Worm (Caenorhabditis elegans) whole organism, late embryonic: ENCODE results near the gene F20D1.22.
A peak's percentile ranks its signal among the peaks of the same experiment; 100 is the strongest.

Experiments
- K09A11.1 ChIP-seq: sonication (generic microtip); optimal IDR thresholded peaks from 2 replicates; lab custom pipeline; 2017; ENCODE audit warnings: antibody characterized with exemption, mild to moderate bottlenecking, missing genetic modification characterization, missing compliant biosample characterization; ENCODE audit not compliant: insufficient read depth
- Y22D7AL.16 ChIP-seq: sonication (generic microtip); optimal IDR thresholded peaks from 2 replicates; lab custom pipeline; 2016; ENCODE audit warnings: missing genetic modification characterization, missing compliant biosample characterization
- ceh-18 ChIP-seq: sonication (generic microtip); optimal IDR thresholded peaks from 2 replicates; lab custom pipeline; 2016; ENCODE audit warnings: missing genetic modification characterization, missing compliant biosample characterization
- ceh-19 ChIP-seq: fragments of 200-800 bp; sonication (Bioruptor generic); optimal IDR thresholded peaks from 2 replicates; lab custom pipeline; 2018; ENCODE audit warnings: mild to moderate bottlenecking, missing genetic modification characterization, missing compliant biosample characterization
- ceh-2 ChIP-seq: sonication (generic microtip); optimal IDR thresholded peaks from 2 replicates; lab custom pipeline; 2016; ENCODE audit warnings: missing genotype, missing genetic modification characterization, missing compliant biosample characterization
- ceh-31 ChIP-seq: sonication (generic microtip); optimal IDR thresholded peaks from 2 replicates; lab custom pipeline; 2016; ENCODE audit warnings: missing genetic modification characterization, missing compliant biosample characterization
- ceh-34 ChIP-seq: sonication (generic microtip); optimal IDR thresholded peaks from 2 replicates; lab custom pipeline; 2016; ENCODE audit warnings: mild to moderate bottlenecking, missing genetic modification characterization, missing compliant biosample characterization
- ceh-48 ChIP-seq: sonication (generic microtip); optimal IDR thresholded peaks from 2 replicates; lab custom pipeline; 2016; ENCODE audit warnings: missing genetic modification characterization, inconsistent platforms, missing compliant biosample characterization
- ceh-9 ChIP-seq: sonication (generic microtip); optimal IDR thresholded peaks from 2 replicates; lab custom pipeline; 2016; ENCODE audit warnings: mild to moderate bottlenecking, missing genetic modification characterization, inconsistent platforms, missing compliant biosample characterization
- dve-1 ChIP-seq: sonication (generic microtip); optimal IDR thresholded peaks from 2 replicates; lab custom pipeline; 2017; ENCODE audit warnings: antibody characterized with exemption, mild to moderate bottlenecking, missing genetic modification characterization, missing compliant biosample characterization
- ets-4 ChIP-seq: sonication (generic microtip); optimal IDR thresholded peaks from 2 replicates; lab custom pipeline; 2016; ENCODE audit warnings: missing genetic modification characterization, missing compliant biosample characterization
- fkh-6 ChIP-seq: sonication (generic microtip); optimal IDR thresholded peaks from 2 replicates; lab custom pipeline; 2016; ENCODE audit warnings: missing genetic modification characterization, missing compliant biosample characterization
- gmeb-2 ChIP-seq: sonication (generic microtip); optimal IDR thresholded peaks from 2 replicates; lab custom pipeline; 2016; ENCODE audit warnings: missing genetic modification characterization, inconsistent platforms, missing compliant biosample characterization
- hlh-13 ChIP-seq: fragments of 200-800 bp; sonication (Bioruptor generic); optimal IDR thresholded peaks from 2 replicates; lab custom pipeline; 2018; ENCODE audit warnings: mild to moderate bottlenecking, missing genetic modification characterization, missing compliant biosample characterization
- hlh-30 ChIP-seq: sonication (generic microtip); optimal IDR thresholded peaks from 2 replicates; lab custom pipeline; 2017; ENCODE audit warnings: antibody characterized with exemption, missing genetic modification characterization, missing compliant biosample characterization; ENCODE audit not compliant: insufficient read depth
- hlh-6 ChIP-seq: sonication (generic microtip); optimal IDR thresholded peaks from 2 replicates; lab custom pipeline; 2016; ENCODE audit warnings: missing genotype, missing genetic modification characterization, missing compliant biosample characterization
- nfya-1 ChIP-seq: sonication (generic microtip); optimal IDR thresholded peaks from 2 replicates; lab custom pipeline; 2017; ENCODE audit warnings: missing genetic modification characterization, mild to moderate bottlenecking, missing compliant biosample characterization, antibody characterized with exemption, moderate library complexity
- nhr-11 ChIP-seq: fragments of 150-350 bp; optimal IDR thresholded peaks from 2 replicates; lab custom pipeline; 2014; ENCODE audit warnings: missing biosample characterization, missing genetic modification characterization
- npax-4 ChIP-seq: sonication (generic microtip); optimal IDR thresholded peaks from 2 replicates; lab custom pipeline; 2016; ENCODE audit warnings: missing genetic modification characterization, missing compliant biosample characterization
- pat-9 ChIP-seq: fragments of 200-800 bp; sonication (Bioruptor generic); optimal IDR thresholded peaks from 2 replicates; lab custom pipeline; 2018; ENCODE audit warnings: mild to moderate bottlenecking, missing genetic modification characterization, moderate library complexity, missing compliant biosample characterization
- pha-2 ChIP-seq: sonication (generic microtip); optimal IDR thresholded peaks from 2 replicates; lab custom pipeline; 2017; ENCODE audit warnings: mild to moderate bottlenecking, missing genetic modification characterization, missing compliant biosample characterization
- ref-2 ChIP-seq: sonication (generic microtip); optimal IDR thresholded peaks from 2 replicates; lab custom pipeline; 2016; ENCODE audit warnings: missing genetic modification characterization, missing compliant biosample characterization
- rnt-1 ChIP-seq: sonication (generic microtip); optimal IDR thresholded peaks from 2 replicates; lab custom pipeline; 2016; ENCODE audit warnings: missing genetic modification characterization, missing compliant biosample characterization
- syd-9 ChIP-seq: sonication (generic microtip); optimal IDR thresholded peaks from 2 replicates; lab custom pipeline; 2016; ENCODE audit warnings: mild to moderate bottlenecking, missing genetic modification characterization, moderate library complexity, missing compliant biosample characterization
- tbx-2 ChIP-seq: sonication (generic microtip); optimal IDR thresholded peaks from 2 replicates; lab custom pipeline; 2016; ENCODE audit warnings: missing genetic modification characterization, missing compliant biosample characterization
- unc-3 ChIP-seq, 2 experiments: fragments of 200-800 bp in 1 of 2; sonication (Bioruptor generic) in 1 of 2; sonication (generic microtip) in 1 of 2; conservative IDR thresholded peaks in 1 of 2; optimal IDR thresholded peaks in 1 of 2; 2 replicates each; pipeline versions ENCODE4 v1.3.6 to Lab custom; 2016 to 2022; ENCODE audit warnings: missing compliant biosample characterization in 2 of 2, missing genetic modification characterization in 2 of 2, missing genetic modification reagents in 1 of 2
- unc-42 ChIP-seq: sonication (generic microtip); optimal IDR thresholded peaks from 2 replicates; lab custom pipeline; 2016; ENCODE audit warnings: missing genotype, missing genetic modification characterization, missing compliant biosample characterization
- unc-55 ChIP-seq: sonication (generic microtip); optimal IDR thresholded peaks from 2 replicates; lab custom pipeline; 2017; ENCODE audit warnings: missing biosample characterization, missing genetic modification reagents, missing genetic modification characterization
- unc-86 ChIP-seq: sonication (generic microtip); optimal IDR thresholded peaks from 2 replicates; lab custom pipeline; 2016; ENCODE audit warnings: missing genetic modification characterization, missing compliant biosample characterization
- ztf-16 ChIP-seq: sonication (generic microtip); optimal IDR thresholded peaks from 2 replicates; lab custom pipeline; 2017; ENCODE audit warnings: missing genetic modification characterization, missing compliant biosample characterization

F20D1.22 gene

DNA sequence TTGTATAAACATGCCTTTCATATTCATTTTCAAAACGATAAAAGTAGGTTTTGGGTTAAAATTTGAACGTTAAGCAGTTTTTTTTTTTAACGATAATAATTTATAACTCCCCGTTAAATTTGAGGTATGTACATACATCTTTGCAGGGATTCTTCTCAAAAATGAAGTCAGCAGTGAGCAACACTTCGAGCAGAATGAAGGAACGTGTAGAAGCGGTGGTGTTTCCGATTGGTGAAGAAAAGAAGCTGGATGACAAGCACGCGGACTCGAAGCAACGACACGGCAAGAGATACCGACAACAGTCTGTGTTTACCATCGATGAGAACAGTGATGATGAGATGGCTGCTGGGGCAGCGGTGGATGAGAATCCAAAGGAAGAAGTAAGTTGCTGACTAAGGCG, 6.5 kb downstream of the F20D1.22 start:
- TF ChIP-seq ceh-19 (GFP tag; lab: Kevin White, UChicago) (no peak), K09A11.1 (tag; lab: Kevin White, UChicago) (no peak), dve-1 (no peak), ztf-16 (tag; lab: Kevin White, UChicago) (no peak), npax-4 (no peak), fkh-6 (no peak), pha-2 (tag; lab: Kevin White, UChicago) (no peak), gmeb-2 (tag; lab: Kevin White, UChicago) (no peak), ref-2 (tag; lab: Kevin White, UChicago) (no peak)

DNA sequence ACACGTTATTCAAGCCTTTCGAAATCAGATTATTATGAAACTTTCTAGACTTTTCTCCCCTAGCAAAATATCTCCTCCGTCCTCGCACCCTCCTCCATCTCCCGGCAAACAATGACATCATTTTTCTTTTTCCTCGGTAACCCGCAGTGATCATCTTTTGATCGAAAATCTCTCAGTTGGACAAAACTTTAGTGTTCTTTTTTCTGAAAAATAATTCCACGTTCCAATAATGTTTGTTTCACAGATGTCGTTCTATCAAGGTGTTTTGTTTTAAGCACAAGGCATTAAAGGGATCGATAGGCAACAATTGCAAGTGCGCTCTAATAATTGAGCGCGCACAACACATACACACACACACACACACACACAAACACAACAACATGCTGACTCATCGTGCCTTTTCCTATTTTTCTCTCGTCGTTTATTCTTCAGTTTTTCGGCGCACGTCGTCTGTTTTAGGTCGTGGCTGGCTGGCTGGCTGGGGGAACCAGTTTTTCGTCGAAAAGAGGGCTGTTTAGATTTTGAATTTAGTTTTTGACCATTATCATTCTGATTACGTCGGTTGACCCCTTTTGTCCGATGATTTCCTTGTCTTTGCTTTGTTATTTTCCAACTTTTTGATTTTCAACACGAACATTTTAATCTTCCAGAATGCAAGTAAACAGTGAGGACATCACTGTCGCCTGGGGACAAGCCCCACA, 9.0 kb downstream of the F20D1.22 start, which contains the start of gene F20D1.3:
F20D1.3 (plus strand) TSS at position 651 of the 701 bp plus-strand sequence.
- no peak for TF ChIP-seq ceh-34 (tag; lab: Kevin White, UChicago)
- no peak for TF ChIP-seq pat-9 (tag; lab: Kevin White, UChicago)
- TF ChIP-seq unc-42: peak; percentile 84
- TF ChIP-seq tbx-2 (tag; lab: Kevin White, UChicago): peak; percentile 53
- peak; percentile 18 for TF ChIP-seq dve-1
- TF ChIP-seq hlh-13 (GFP tag; lab: Kevin White, UChicago): peak; percentile 28
- TF ChIP-seq ref-2 (tag; lab: Kevin White, UChicago): peak; percentile 67
- no peak for TF ChIP-seq hlh-6 (tag; lab: Kevin White, UChicago)
- peak; percentile 71 for TF ChIP-seq ceh-31 (tag; lab: Kevin White, UChicago)
- peak; percentile 61 for TF ChIP-seq unc-55 (GFP tag; lab: Kevin White, UChicago)
- TF ChIP-seq nfya-1: peak; percentile 25
- peak; percentile 50 for TF ChIP-seq ceh-48 (tag; lab: Kevin White, UChicago)
- peak; percentile 53 for TF ChIP-seq ceh-18 (tag; lab: Kevin White, UChicago)
- no peak for TF ChIP-seq rnt-1
- no peak for TF ChIP-seq hlh-30 (tag; lab: Kevin White, UChicago)
- no peak for TF ChIP-seq unc-86 (tag; lab: Kevin White, UChicago)

DNA sequence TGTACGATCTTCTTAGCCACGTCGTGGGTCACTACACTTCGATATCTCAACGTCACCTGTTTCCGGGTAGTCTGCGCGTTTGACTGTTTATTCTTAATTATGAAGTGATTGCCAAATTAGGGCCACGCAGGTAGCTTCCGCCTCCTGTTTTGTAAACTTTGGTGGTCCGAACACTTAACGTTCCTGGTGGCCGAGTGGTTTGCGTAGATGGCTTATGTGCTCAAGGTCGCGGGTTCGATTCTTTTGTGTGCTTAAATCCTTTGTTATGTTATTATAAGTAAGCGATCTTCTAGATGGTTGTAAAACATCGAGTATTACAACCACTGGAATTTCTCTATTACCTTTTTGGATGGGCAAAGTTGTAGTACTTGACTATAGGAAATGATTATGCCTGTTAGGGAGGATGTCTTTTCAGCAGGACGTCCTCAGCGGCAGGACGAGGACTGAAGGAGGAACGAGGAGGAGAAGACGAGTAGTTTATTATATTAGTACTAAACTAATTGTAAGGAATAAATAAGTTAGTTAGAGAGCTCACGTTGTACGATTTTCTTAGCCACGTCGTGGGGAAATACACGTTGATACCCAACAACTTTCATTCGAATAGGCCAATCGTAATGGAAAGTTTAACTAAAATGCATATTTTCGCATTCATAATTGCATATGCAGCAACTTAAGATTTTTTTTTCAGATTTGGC, 10.4 kb downstream of the F20D1.22 start:
- TF ChIP-seq ceh-9 (tag; lab: Kevin White, UChicago) (no peak), unc-42 (peak; percentile 81)

DNA sequence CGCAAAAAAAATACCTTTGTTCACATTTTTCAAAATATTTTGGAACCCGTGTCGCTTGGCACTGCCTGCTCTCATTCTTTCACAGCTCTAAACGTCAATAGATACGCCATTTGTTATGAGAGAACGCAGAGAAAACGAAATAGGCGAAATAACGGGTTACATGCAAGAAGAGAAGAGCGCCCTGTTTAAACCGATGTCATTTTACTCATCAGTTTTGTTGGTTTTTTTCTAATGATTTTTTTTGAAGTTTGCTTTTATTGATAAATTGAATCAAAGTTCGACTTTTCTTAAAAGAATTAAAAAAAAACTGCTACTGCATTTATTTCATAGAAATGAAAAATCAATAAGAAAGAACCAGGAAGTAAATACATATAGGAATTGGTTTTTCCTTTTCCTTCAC, 12.1 kb downstream of the F20D1.22 start:
- TF ChIP-seq ztf-16 (tag; lab: Kevin White, UChicago): no peak
- TF ChIP-seq nfya-1: peak; percentile 3

DNA sequence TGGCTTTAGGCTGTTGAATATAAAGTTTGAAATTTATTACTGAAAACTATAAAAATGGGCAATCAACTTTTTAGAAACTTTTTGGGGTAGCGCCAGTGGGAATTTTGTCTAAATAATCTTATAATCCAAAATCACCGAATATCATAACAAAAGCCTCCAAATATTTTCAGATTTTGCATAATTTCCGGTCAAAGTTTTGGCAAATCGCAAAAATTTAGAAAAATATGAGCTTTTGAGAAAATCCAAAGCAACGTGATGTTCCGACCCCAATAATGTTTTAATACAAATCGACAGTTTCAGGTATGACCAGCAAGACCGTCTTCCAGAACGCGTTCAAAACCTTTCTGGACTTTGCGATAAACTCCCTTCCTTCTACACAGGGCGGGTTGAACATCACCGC, 12.8 kb downstream of the F20D1.22 start, which contains the start of gene emre-1:
emre-1 (plus strand) TSS at position 301 of the 400 bp plus-strand sequence.
- no peak for TF ChIP-seq ceh-2 (tag; lab: Kevin White, UChicago)
- TF ChIP-seq nhr-11: no peak
- TF ChIP-seq syd-9 (tag; lab: Kevin White, UChicago): no peak
- TF ChIP-seq ztf-16 (tag; lab: Kevin White, UChicago): no peak
- no peak for TF ChIP-seq Y22D7AL.16 (tag; lab: Kevin White, UChicago)
- TF ChIP-seq unc-3 (GFP tag; conservative IDR thresholded peaks at IDR 0.05; lab: Robert Waterston, UW): no peak
- TF ChIP-seq unc-3 (tag; optimal IDR thresholded peaks at IDR 0.05; lab: Kevin White, UChicago): no peak
- TF ChIP-seq ets-4 (tag; lab: Kevin White, UChicago): no peak
